Worm (Caenorhabditis elegans): Measurements from ENCODE around the gene T22F3.10.
A peak's percentile ranks its signal among the peaks of the same experiment; 100 is the strongest.

The T22F3.10 gene

DNA sequence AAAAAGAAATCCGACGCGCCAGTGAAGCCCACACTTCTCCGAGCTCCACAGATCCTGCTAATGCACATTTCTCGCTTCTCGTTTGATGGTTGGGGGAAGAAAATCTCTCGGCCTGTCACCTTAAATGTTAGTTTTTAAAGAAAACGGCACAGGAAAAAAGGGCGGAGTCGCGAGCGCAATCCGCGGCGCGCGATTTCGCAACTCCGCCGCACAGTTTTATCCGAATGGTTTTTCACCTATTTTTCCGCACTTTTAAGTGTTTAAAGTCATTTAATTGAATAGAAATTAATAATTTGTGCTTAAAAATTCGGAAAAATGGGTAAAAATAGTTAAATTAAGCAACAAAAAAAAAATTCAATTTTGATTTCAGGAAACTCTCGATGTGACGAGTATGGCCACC is 23.9 kb downstream of the T22F3.10 start (continued):
- TF ChIP-seq sma-9 (GFP tag; optimal IDR thresholded peaks at IDR 0.05): peak; percentile 32
- TF ChIP-seq sma-9 (tag; optimal IDR thresholded peaks at IDR 0.05): no peak
- TF ChIP-seq nhr-6 (tag; optimal IDR thresholded peaks at IDR 0.05): no peak
- no peak for TF ChIP-seq skn-1 (tag; optimal IDR thresholded peaks at IDR 0.05)
- TF ChIP-seq lsy-2 (tag; optimal IDR thresholded peaks at IDR 0.05): peak in 1 of 2 experiments; percentile 32
- TF ChIP-seq dmd-4 (tag; optimal IDR thresholded peaks at IDR 0.05): no peak
- TF ChIP-seq gmeb-1 (tag; optimal IDR thresholded peaks at IDR 0.05): peak; percentile 40
- TF ChIP-seq ztf-11 (tag; optimal IDR thresholded peaks at IDR 0.05): no peak
- TF ChIP-seq mdl-1 (tag; optimal IDR thresholded peaks at IDR 0.05): no peak
- TF ChIP-seq nhr-23 (tag; optimal IDR thresholded peaks at IDR 0.05): no peak
- TF ChIP-seq R02D3.7 (tag; optimal IDR thresholded peaks at IDR 0.05): no peak
- no peak for TF ChIP-seq ztf-4 (tag; optimal IDR thresholded peaks at IDR 0.05)
- TF ChIP-seq blmp-1 (tag; optimal IDR thresholded peaks at IDR 0.05; ENCODE audit: insufficient read depth): no peak

DNA sequence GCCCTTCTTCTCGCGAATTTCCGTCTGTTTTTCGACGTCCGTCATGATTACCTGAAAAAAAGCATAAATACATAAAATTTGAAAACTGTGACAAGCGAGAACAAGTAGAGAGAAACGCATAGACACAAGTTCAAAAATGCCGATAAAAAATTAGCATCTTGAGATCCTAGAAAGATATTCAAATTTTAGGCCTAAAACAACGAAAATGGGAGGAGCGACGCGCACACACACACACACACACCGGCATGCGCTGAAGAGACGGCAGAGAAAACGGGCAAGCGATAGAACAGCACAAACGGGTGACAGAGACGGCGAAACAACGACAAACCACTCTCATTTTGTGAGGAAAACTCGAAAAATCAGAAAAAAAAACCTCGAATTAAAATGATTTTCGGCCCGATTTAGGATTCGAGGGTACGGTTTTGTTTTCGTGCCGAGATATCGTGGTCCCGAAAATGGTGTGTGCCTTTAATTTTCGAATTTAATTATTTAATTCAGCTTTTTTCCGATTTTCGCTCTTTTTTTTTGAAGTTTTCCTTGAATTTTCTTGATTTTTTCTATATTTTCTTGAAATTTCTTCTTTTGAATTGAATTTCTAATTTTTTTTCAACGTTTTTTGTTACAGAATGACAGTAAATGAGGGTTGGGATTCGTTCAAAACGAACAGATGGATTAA is 25.4 kb downstream of the T22F3.10 start, which contains the start of the genes rpl-11.1 and T22F3.2:
rpl-11.1 (minus strand) TSS at position 51 of the 676 bp plus-strand sequence.
T22F3.2 (plus strand) TSS at position 626 of the 676 bp plus-strand sequence.
- TF ChIP-seq nhr-77 (tag; optimal IDR thresholded peaks at IDR 0.05): no peak
- TF ChIP-seq nhr-237 (tag; optimal IDR thresholded peaks at IDR 0.05): no peak
- TF ChIP-seq nhr-6 (tag; optimal IDR thresholded peaks at IDR 0.05): no peak
- TF ChIP-seq unc-55 (GFP tag; optimal IDR thresholded peaks at IDR 0.05): peak; percentile 42
- TF ChIP-seq lsy-2 (tag; optimal IDR thresholded peaks at IDR 0.05): peak in 1 of 2 experiments; percentile 27
- peak; percentile 6 for TF ChIP-seq sma-9 (GFP tag; optimal IDR thresholded peaks at IDR 0.05)
- TF ChIP-seq sma-9 (tag; optimal IDR thresholded peaks at IDR 0.05): no peak
- TF ChIP-seq nhr-11 (tag; optimal IDR thresholded peaks at IDR 0.05): no peak
- peak; percentile 34 for TF ChIP-seq nhr-129 (tag; optimal IDR thresholded peaks at IDR 0.05)
- no peak for TF ChIP-seq egl-27 (tag; optimal IDR thresholded peaks at IDR 0.05)
- no peak for TF ChIP-seq lin-39 (tag; optimal IDR thresholded peaks at IDR 0.05)
- TF ChIP-seq C34F6.9 (tag; optimal IDR thresholded peaks at IDR 0.05): peak; percentile 40

DNA sequence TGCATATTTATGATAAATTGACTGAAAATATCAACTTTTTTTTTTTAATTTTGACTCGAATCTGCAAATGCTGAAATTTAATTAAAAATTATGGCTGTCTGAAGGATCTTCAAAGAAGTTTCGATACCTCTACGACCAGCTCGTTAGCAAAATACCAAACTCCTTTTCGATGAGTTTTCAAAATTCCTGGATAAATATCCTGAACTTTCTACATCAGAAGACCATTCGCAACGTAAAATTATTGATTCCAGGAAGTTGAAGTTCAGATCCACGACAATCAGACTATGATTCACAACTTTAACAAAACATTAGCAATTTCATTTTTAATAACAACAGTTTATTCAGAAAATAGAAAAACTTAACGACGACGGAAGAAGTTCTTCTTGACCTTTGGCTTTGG is 26.5 kb downstream of the T22F3.10 start:
- no peak for TF ChIP-seq ZK546.5 (tag; optimal IDR thresholded peaks at IDR 0.05)
- TF ChIP-seq skn-1 (tag; optimal IDR thresholded peaks at IDR 0.05): no peak
- TF ChIP-seq nhr-25 (tag; optimal IDR thresholded peaks at IDR 0.05): no peak
- no peak for TF ChIP-seq lsy-2 (tag; optimal IDR thresholded peaks at IDR 0.05)
- TF ChIP-seq Y55F3AM.14 (GFP tag; optimal IDR thresholded peaks at IDR 0.05): no peak
- no peak for TF ChIP-seq mdl-1 (tag; optimal IDR thresholded peaks at IDR 0.05)
- no peak for TF ChIP-seq lin-13 (GFP tag; optimal IDR thresholded peaks at IDR 0.05)
- TF ChIP-seq nhr-129 (tag; optimal IDR thresholded peaks at IDR 0.05): no peak
- TF ChIP-seq mab-5 (tag; optimal IDR thresholded peaks at IDR 0.05): no peak
- TF ChIP-seq egl-27 (tag; optimal IDR thresholded peaks at IDR 0.05): no peak
- no peak for TF ChIP-seq unc-39 (tag; optimal IDR thresholded peaks at IDR 0.05)
- no peak for TF ChIP-seq ceh-16 (tag; optimal IDR thresholded peaks at IDR 0.05)
- no peak for TF ChIP-seq zag-1 (tag; optimal IDR thresholded peaks at IDR 0.05)
- no peak for TF ChIP-seq snpc-4 (tag; optimal IDR thresholded peaks at IDR 0.05)
- no peak for TF ChIP-seq blmp-1 (tag; optimal IDR thresholded peaks at IDR 0.05; ENCODE audit: insufficient read depth)

DNA sequence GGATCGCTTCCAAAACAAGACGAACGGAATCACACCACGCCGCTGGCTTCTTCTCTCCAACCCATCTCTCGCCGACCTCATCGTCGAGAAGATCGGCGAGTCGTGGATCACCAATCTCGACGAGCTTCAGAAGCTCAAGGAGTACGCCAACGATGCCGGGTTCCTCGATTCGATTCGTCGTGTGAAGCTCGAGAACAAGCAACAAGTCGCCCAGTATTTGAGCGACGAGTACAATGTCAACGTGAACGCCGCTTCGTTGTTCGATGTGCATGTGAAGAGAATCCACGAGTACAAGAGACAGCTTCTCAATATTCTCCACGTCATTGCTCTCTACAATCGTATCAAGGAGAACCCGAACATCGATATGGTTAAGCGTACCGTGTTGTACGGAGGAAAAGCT is 27.9 kb downstream of the T22F3.10 start:
- TF ChIP-seq unc-39 (tag; optimal IDR thresholded peaks at IDR 0.05): no peak
- TF ChIP-seq sem-4 (tag; optimal IDR thresholded peaks at IDR 0.05): no peak
- TF ChIP-seq lin-13 (GFP tag; optimal IDR thresholded peaks at IDR 0.05): no peak
- no peak for TF ChIP-seq nhr-129 (tag; optimal IDR thresholded peaks at IDR 0.05)
- no peak for TF ChIP-seq nhr-23 (tag; optimal IDR thresholded peaks at IDR 0.05)

DNA sequence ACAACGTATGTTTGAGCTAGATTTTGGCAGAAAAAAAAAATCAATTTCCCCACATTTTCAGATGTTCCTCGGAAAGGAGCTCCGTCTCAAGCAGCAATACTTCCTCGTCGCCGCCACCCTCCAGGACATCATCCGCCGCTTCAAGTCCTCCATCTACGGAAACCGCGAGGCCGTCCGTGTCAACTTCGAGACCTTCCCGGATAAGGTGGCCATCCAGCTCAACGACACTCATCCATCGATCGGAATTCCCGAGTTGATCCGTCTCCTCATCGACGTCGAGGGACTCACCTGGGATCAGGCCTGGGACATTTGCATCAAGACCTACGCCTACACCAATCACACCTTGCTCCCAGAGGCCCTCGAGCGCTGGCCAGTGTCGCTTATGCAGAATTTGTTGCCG is 28.9 kb downstream of the T22F3.10 start:
- TF ChIP-seq unc-55 (GFP tag; optimal IDR thresholded peaks at IDR 0.05) (no peak), ceh-82 (tag; optimal IDR thresholded peaks at IDR 0.05) (no peak), nhr-6 (tag; optimal IDR thresholded peaks at IDR 0.05) (no peak), F13H6.1 (tag; optimal IDR thresholded peaks at IDR 0.05) (no peak), mab-5 (tag; optimal IDR thresholded peaks at IDR 0.05) (no peak), alr-1 (tag; optimal IDR thresholded peaks at IDR 0.05) (no peak)
